Fruit fly (Drosophila melanogaster) whole organism, embryonic: ENCODE results near the gene UQCR-14L.

ENCODE experiments used
- Aef1 ChIP-seq: fragments of 200-800 bp; sonication (Bioruptor generic); IDR thresholded peaks from 3 replicates; pipeline ENCODE4 v1.3.6; 2022; ENCODE audit warnings: missing biosample characterization, missing genetic modification characterization
- CG10543 ChIP-seq: fragments of 200-800 bp; sonication (Bioruptor generic); optimal IDR thresholded peaks from 3 replicates; lab custom pipeline; 2017; ENCODE audit warnings: missing biosample characterization, mild to moderate bottlenecking, missing genetic modification characterization, moderate library complexity
- CG10959 ChIP-seq: fragments of 200-800 bp; sonication (Bioruptor generic); IDR thresholded peaks from 2 replicates; pipeline ENCODE4 v1.3.6; 2022; ENCODE audit warnings: missing biosample characterization, missing genetic modification characterization
- CG11247 ChIP-seq: fragments of 200-800 bp; sonication (Bioruptor generic); IDR thresholded peaks from 2 replicates; pipeline ENCODE4 v1.3.6; 2022; ENCODE audit warnings: missing biosample characterization, missing genetic modification characterization
- CG11696 ChIP-seq: fragments of 200-800 bp; sonication (Bioruptor generic); IDR thresholded peaks from 2 replicates; pipeline ENCODE4 v1.3.6; 2022; ENCODE audit warnings: missing biosample characterization, missing genetic modification characterization
- CG12659 ChIP-seq: fragments of 200-800 bp; sonication (Bioruptor generic); optimal IDR thresholded peaks from 3 replicates; lab custom pipeline; 2017; ENCODE audit warnings: mild to moderate bottlenecking, missing biosample characterization, missing genetic modification reagents, missing genetic modification characterization
- CG12744 ChIP-seq: fragments of 200-800 bp; sonication (Bioruptor generic); optimal IDR thresholded peaks from 2 replicates; lab custom pipeline; 2016; ENCODE audit warnings: missing biosample characterization, missing genetic modification characterization
- CG12769 ChIP-seq: fragments of 200-800 bp; sonication (Bioruptor generic); optimal IDR thresholded peaks from 2 replicates; lab custom pipeline; 2019; ENCODE audit warnings: missing biosample characterization, mild to moderate bottlenecking, missing genetic modification characterization, moderate library complexity
- CG13123 ChIP-seq: fragments of 200-800 bp; sonication (Bioruptor generic); optimal IDR thresholded peaks from 2 replicates; lab custom pipeline; 2016; ENCODE audit warnings: missing biosample characterization, missing genetic modification characterization
- CG13775 ChIP-seq: fragments of 200-800 bp; sonication (Bioruptor generic); optimal IDR thresholded peaks from 3 replicates; lab custom pipeline; 2017; ENCODE audit warnings: missing biosample characterization, mild to moderate bottlenecking, missing genetic modification characterization
- CG14014 ChIP-seq: fragments of 200-800 bp; sonication (Bioruptor generic); IDR thresholded peaks from 2 replicates; pipeline ENCODE4 v1.3.6; 2022; ENCODE audit warnings: missing biosample characterization, missing genetic modification characterization
- CG1603 ChIP-seq: fragments of 200-800 bp; sonication (Bioruptor generic); optimal IDR thresholded peaks from 2 replicates; lab custom pipeline; 2019; ENCODE audit warnings: missing biosample characterization, mild to moderate bottlenecking, missing genetic modification characterization, moderate library complexity
- CG2129 ChIP-seq: fragments of 200-800 bp; sonication (Bioruptor generic); IDR thresholded peaks from 2 replicates; pipeline ENCODE4 v1.3.6; 2022; ENCODE audit warnings: missing biosample characterization, missing genetic modification characterization; ENCODE audit not compliant: partially characterized antibody
- CG34224 ChIP-seq: fragments of 200-800 bp; sonication (Bioruptor generic); IDR thresholded peaks from 3 replicates; pipeline ENCODE4 v1.3.6; 2022; ENCODE audit warnings: missing biosample characterization, missing genetic modification characterization; ENCODE audit not compliant: partially characterized antibody
- CG34376 ChIP-seq: fragments of 200-800 bp; sonication (Bioruptor generic); optimal IDR thresholded peaks from 2 replicates; lab custom pipeline; 2018; ENCODE audit warnings: missing biosample characterization, mild to moderate bottlenecking, missing genetic modification characterization
- CG34422 ChIP-seq: fragments of 200-800 bp; sonication (Bioruptor generic); IDR thresholded peaks from 3 replicates; pipeline ENCODE4 v1.3.6; 2022; ENCODE audit warnings: missing biosample characterization, missing genetic modification characterization
- CG4707 ChIP-seq: fragments of 200-800 bp; sonication (Bioruptor generic); optimal IDR thresholded peaks from 2 replicates; lab custom pipeline; 2018; ENCODE audit warnings: missing biosample characterization, mild to moderate bottlenecking, missing genetic modification characterization, moderate library complexity
- CG4820 ChIP-seq: fragments of 200-800 bp; sonication (Bioruptor generic); optimal IDR thresholded peaks from 3 replicates; lab custom pipeline; 2016; ENCODE audit warnings: missing biosample characterization, missing genetic modification characterization
- CG6683 ChIP-seq: fragments of 200-800 bp; sonication (Bioruptor generic); optimal IDR thresholded peaks from 2 replicates; lab custom pipeline; 2017; ENCODE audit warnings: missing biosample characterization, mild to moderate bottlenecking, missing genetic modification characterization, missing genetic modification reagents
- CG7271 ChIP-seq: fragments of 200-800 bp; sonication (Bioruptor generic); optimal IDR thresholded peaks from 2 replicates; lab custom pipeline; 2018; ENCODE audit warnings: missing biosample characterization, mild to moderate bottlenecking, missing genetic modification characterization, moderate library complexity
- CG8765 ChIP-seq: fragments of 200-800 bp; sonication (Bioruptor generic); IDR thresholded peaks from 2 replicates; pipeline ENCODE4 v1.3.6; 2022; ENCODE audit warnings: missing biosample characterization, missing genetic modification characterization
- CG9215 ChIP-seq: fragments of 200-800 bp; sonication (Bioruptor generic); IDR thresholded peaks from 2 replicates; pipeline ENCODE4 v1.3.6; 2022; ENCODE audit warnings: missing biosample characterization, missing genetic modification characterization
- CG9876 ChIP-seq: fragments of 200-800 bp; sonication (Bioruptor generic); optimal IDR thresholded peaks from 2 replicates; lab custom pipeline; 2016; ENCODE audit warnings: missing biosample characterization, missing genetic modification characterization
- D ChIP-seq, 2 experiments: fragments of 200-800 bp in 1 of 2; fragments of >200 bp in 1 of 2; sonication (Bioruptor generic) in 1 of 2; optimal IDR thresholded peaks; 2 replicates in 1 of 2; 3 replicates in 1 of 2; lab custom pipeline; 2017; ENCODE audit warnings: mild to moderate bottlenecking in 1 of 2, missing biosample characterization in 1 of 2, missing genetic modification characterization in 1 of 2, missing genetic modification reagents in 1 of 2
- Dip3 ChIP-seq: fragments of 200-800 bp; sonication (Bioruptor generic); optimal IDR thresholded peaks from 3 replicates; lab custom pipeline; 2016; ENCODE audit warnings: missing biosample characterization, missing genetic modification characterization
- Ets65A ChIP-seq: fragments of 200-800 bp; sonication (Bioruptor generic); peaks from one replicate; lab custom pipeline; 2016; ENCODE audit warnings: missing biosample characterization, missing genetic modification characterization
- Fer1 ChIP-seq: fragments of 200-800 bp; sonication (Bioruptor generic); optimal IDR thresholded peaks from 2 replicates; lab custom pipeline; 2017; ENCODE audit warnings: missing biosample characterization, mild to moderate bottlenecking, missing genetic modification characterization
- HLH4C ChIP-seq: fragments of 200-800 bp; sonication (Bioruptor generic); IDR thresholded peaks from 3 replicates; pipeline ENCODE4 v1.3.6; 2022; ENCODE audit warnings: missing biosample characterization, missing genetic modification characterization; ENCODE audit not compliant: partially characterized antibody
- MBD-R2 ChIP-seq: fragments of 200-800 bp; sonication (Bioruptor generic); IDR thresholded peaks from 2 replicates; pipeline ENCODE4 v1.3.6; 2022; ENCODE audit warnings: missing biosample characterization, missing genetic modification characterization
- Pdp1 ChIP-seq, 2 experiments: fragments of 200-800 bp; sonication (Bioruptor generic); optimal IDR thresholded peaks; 3 replicates each; lab custom pipeline; 2016; ENCODE audit warnings: missing biosample characterization in 2 of 2, missing genetic modification characterization in 2 of 2, mild to moderate bottlenecking in 1 of 2, moderate library complexity in 1 of 2
- Sin3A ChIP-seq: fragments of >200 bp; optimal IDR thresholded peaks from 2 replicates; lab custom pipeline; 2018
- ap ChIP-seq: fragments of 200-800 bp; sonication (Bioruptor generic); IDR thresholded peaks from 2 replicates; pipeline ENCODE4 v1.3.6; 2022; ENCODE audit warnings: missing biosample characterization, missing genetic modification characterization
- ash1 ChIP-seq: fragments of 200-800 bp; sonication (Bioruptor generic); optimal IDR thresholded peaks from 2 replicates; lab custom pipeline; 2018; ENCODE audit warnings: missing biosample characterization, mild to moderate bottlenecking, missing genetic modification characterization
- az2 ChIP-seq: fragments of 200-800 bp; sonication (Bioruptor generic); optimal IDR thresholded peaks from 3 replicates; lab custom pipeline; 2016; ENCODE audit warnings: missing biosample characterization, missing genetic modification characterization
- bbx ChIP-seq: fragments of 200-800 bp; sonication (Bioruptor generic); IDR thresholded peaks from 2 replicates; pipeline ENCODE4 v1.3.6; 2022; ENCODE audit warnings: missing biosample characterization, missing genetic modification characterization; ENCODE audit not compliant: partially characterized antibody
- cg ChIP-seq: fragments of 200-800 bp; sonication (Bioruptor generic); optimal IDR thresholded peaks from 3 replicates; lab custom pipeline; 2019; ENCODE audit warnings: missing biosample characterization, mild to moderate bottlenecking, missing genetic modification characterization, moderate library complexity
- crol ChIP-seq: fragments of 200-800 bp; sonication (Bioruptor generic); IDR thresholded peaks from 2 replicates; pipeline ENCODE4 v1.3.6; 2022; ENCODE audit warnings: missing biosample characterization, missing genetic modification characterization
- dm ChIP-seq: fragments of 200-800 bp; sonication (Bioruptor generic); optimal IDR thresholded peaks from 3 replicates; lab custom pipeline; 2016; ENCODE audit warnings: missing biosample characterization, missing genetic modification characterization
- dmrt11E ChIP-seq: fragments of 200-800 bp; sonication (Bioruptor generic); optimal IDR thresholded peaks from 3 replicates; lab custom pipeline; 2018; ENCODE audit warnings: missing biosample characterization, mild to moderate bottlenecking, missing genetic modification characterization, moderate library complexity
- ems ChIP-seq: fragments of 200-800 bp; sonication (Bioruptor generic); optimal IDR thresholded peaks from 3 replicates; lab custom pipeline; 2016; ENCODE audit warnings: missing biosample characterization, missing genetic modification characterization
- grn ChIP-seq: fragments of 200-800 bp; sonication (Bioruptor generic); optimal IDR thresholded peaks from 3 replicates; lab custom pipeline; 2017; ENCODE audit warnings: missing biosample characterization, missing genetic modification characterization
- gsb-n ChIP-seq: fragments of 200-800 bp; sonication (Bioruptor generic); optimal IDR thresholded peaks from 3 replicates; lab custom pipeline; 2018; ENCODE audit warnings: missing biosample characterization, mild to moderate bottlenecking, missing genetic modification characterization
- oc ChIP-seq: fragments of 200-800 bp; sonication (Bioruptor generic); optimal IDR thresholded peaks from 2 replicates; lab custom pipeline; 2018; ENCODE audit warnings: missing biosample characterization, mild to moderate bottlenecking, missing genetic modification characterization, moderate library complexity
- ranshi ChIP-seq: fragments of 200-800 bp; sonication (Bioruptor generic); IDR thresholded peaks from 2 replicates; pipeline ENCODE4 v1.3.6; 2022; ENCODE audit warnings: missing biosample characterization, missing genetic modification characterization
- sug ChIP-seq: fragments of 200-800 bp; optimal IDR thresholded peaks from 2 replicates; lab custom pipeline; 2019; ENCODE audit warnings: missing biosample characterization, mild to moderate bottlenecking, missing genetic modification characterization, moderate library complexity
- tio ChIP-seq: fragments of 200-800 bp; sonication (Bioruptor generic); optimal IDR thresholded peaks from 2 replicates; lab custom pipeline; 2017; ENCODE audit warnings: missing biosample characterization, missing genetic modification characterization, inconsistent platforms
- wek ChIP-seq: fragments of 200-800 bp; sonication (Bioruptor generic); optimal IDR thresholded peaks from 3 replicates; lab custom pipeline; 2018; ENCODE audit warnings: missing biosample characterization, mild to moderate bottlenecking, missing genetic modification characterization, moderate library complexity

UQCR-14L gene

dm6 chr3R:28339654-28340605 is 46.1 kb downstream of the UQCR-14L start, which contains the start of the genes Gfat2 and Moca-cyp (continued):
- TF ChIP-seq Ets65A (GFP tag; lab: Kevin White, UChicago) (peak; percentile 88), bbx (GFP tag; lab: Robert Waterston, UW) (peak; percentile 69), crol (peak; percentile 49; the same call in 1 of the 2 replicates), CG11247 (GFP tag; lab: Robert Waterston, UW) (peak; percentile 57), sug (tag; lab: Kevin White, UChicago) (peak; percentile 70), MBD-R2 (GFP tag; lab: Robert Waterston, UW) (peak; percentile 72), ranshi (peak; percentile 60), dm (peak; percentile 22), az2 (GFP tag; lab: Kevin White, UChicago) (peak; percentile 49), Dip3 (GFP tag; lab: Kevin White, UChicago) (peak; percentile 12), CG12744 (no peak), CG11696 (GFP tag; lab: Robert Waterston, UW) (no peak), CG34224 (GFP tag; lab: Robert Waterston, UW) (peak; percentile 27; the same call in 1 of the 3 replicates), HLH4C (GFP tag; lab: Robert Waterston, UW) (peak; percentile 61; the same call in 2 of the 3 replicates), Aef1 (GFP tag; lab: Robert Waterston, UW) (peak; percentile 59), CG4707 (GFP tag; lab: Kevin White, UChicago) (peak; percentile 43), CG34422 (peak; percentile 85), CG13775 (GFP tag; lab: Kevin White, UChicago) (peak; percentile 77), CG4820 (GFP tag; lab: Kevin White, UChicago) (peak; percentile 22), CG12769 (tag; lab: Kevin White, UChicago) (no peak), CG10543 (GFP tag; lab: Kevin White, UChicago) (peak; percentile 82), wek (peak; percentile 65), CG13123 (GFP tag; lab: Kevin White, UChicago) (no peak), tio (GFP tag; lab: Kevin White, UChicago) (no peak), Fer1 (GFP tag; lab: Kevin White, UChicago) (peak; percentile 66), ash1 (GFP tag; lab: Kevin White, UChicago) (no peak), CG9215 (GFP tag; lab: Robert Waterston, UW) (peak; percentile 32; the same call in 1 of the 2 replicates), Pdp1 (GFP tag; optimal IDR thresholded peaks at IDR 0.05; lab: Kevin White, UChicago) (peak in 1 of 2 experiments; percentile 80), CG8765 (GFP tag; lab: Robert Waterston, UW) (no peak), CG2129 (GFP tag; lab: Robert Waterston, UW) (0 out of 2 replicates have a peak, but pooled peaks have one; percentile 25), cg (peak; percentile 85), ems (GFP tag; lab: Kevin White, UChicago) (peak; percentile 6), CG1603 (tag; lab: Kevin White, UChicago) (peak; percentile 7), CG10959 (no peak; the same call in 1 of the 2 replicates), CG7271 (tag; lab: Kevin White, UChicago) (peak; percentile 62), grn (no peak), CG34376 (GFP tag; lab: Kevin White, UChicago) (peak; percentile 40), oc (tag; lab: Kevin White, UChicago) (no peak), dmrt11E (tag; lab: Kevin White, UChicago) (peak; percentile 58), Sin3A (lab: Kevin White, UChicago) (peak; percentile 70), CG12659 (GFP tag; lab: Kevin White, UChicago) (peak; percentile 70), CG6683 (GFP tag; lab: Kevin White, UChicago) (no peak), ap (GFP tag; lab: Robert Waterston, UW) (0 out of 2 replicates have a peak, but pooled peaks have one; percentile 40), gsb-n (tag; lab: Kevin White, UChicago) (peak; percentile 40), D (optimal IDR thresholded peaks at IDR 0.05; lab: Kevin White, UChicago) (no peak), D (GFP tag; optimal IDR thresholded peaks at IDR 0.05; lab: Kevin White, UChicago) (peak; percentile 52), CG14014 (GFP tag; lab: Robert Waterston, UW) (peak; percentile 72), CG9876 (GFP tag; lab: Kevin White, UChicago) (no peak)
